Worm (Caenorhabditis elegans): ENCODE measurements around the gene scav-3.

The scav-3 gene

ce11 chrIII:12455651-12456420, 814 bp downstream of the scav-3 start (continued):
- TF ChIP-seq mes-2 (tag; optimal IDR thresholded peaks at IDR 0.05; ENCODE audit: poor library complexity, severe bottlenecking) (peak; percentile 47), spr-3 (GFP tag; optimal IDR thresholded peaks at IDR 0.05) (no peak), sdz-12 (GFP tag; optimal IDR thresholded peaks at IDR 0.05) (no peak)

ce11 chrIII:12453785-12454184, 2.9 kb downstream of the scav-3 start:
- TF ChIP-seq nhr-41 (GFP tag; IDR thresholded peaks at IDR 0.05) (no peak), aha-1 (tag) (peak; percentile 89), mes-2 (tag; optimal IDR thresholded peaks at IDR 0.05; ENCODE audit: poor library complexity, severe bottlenecking) (peak; percentile 19), pqm-1 (tag; optimal IDR thresholded peaks at IDR 0.05) (peak; percentile 75), dve-1 (tag; optimal IDR thresholded peaks at IDR 0.05; ENCODE audit: insufficient read depth) (peak; percentile 29), ceh-28 (tag; optimal IDR thresholded peaks at IDR 0.05) (peak; percentile 62), php-3 (GFP tag; IDR thresholded peaks at IDR 0.05) (peak; percentile 44), madf-5 (GFP tag; IDR thresholded peaks at IDR 0.05) (no peak), tra-1 (GFP tag; IDR thresholded peaks at IDR 0.05) (no peak), nhr-28 (tag; optimal IDR thresholded peaks at IDR 0.05) (peak; percentile 32), daf-16 (GFP tag; optimal IDR thresholded peaks at IDR 0.05) (no peak), daf-16 (tag; optimal IDR thresholded peaks at IDR 0.05) (peak; percentile 75), dmd-6 (GFP tag; IDR thresholded peaks at IDR 0.05) (peak; percentile 31), nhr-25 (tag; optimal IDR thresholded peaks at IDR 0.05; ENCODE audit: borderline replicate concordance, insufficient read depth) (no peak), hlh-30 (tag; optimal IDR thresholded peaks at IDR 0.05; ENCODE audit: insufficient read depth) (peak; percentile 2)

ce11 chrIII:12453315-12453714, 3.3 kb downstream of the scav-3 start, which contains the start of gene ani-1:
ani-1 (minus strand) TSS chrIII:12453375.
- no peak for TF ChIP-seq lin-29 (GFP tag; IDR thresholded peaks at IDR 0.05)
- TF ChIP-seq ceh-62 (tag; optimal IDR thresholded peaks at IDR 0.05): no peak
- TF ChIP-seq nhr-41 (GFP tag; IDR thresholded peaks at IDR 0.05): no peak
- peak; percentile 69 for TF ChIP-seq mes-2 (tag; optimal IDR thresholded peaks at IDR 0.05; ENCODE audit: poor library complexity, severe bottlenecking)
- TF ChIP-seq hif-1 (tag; optimal IDR thresholded peaks at IDR 0.05): peak in 1 of 2 experiments; percentile 33
- TF ChIP-seq unc-62 (GFP tag; optimal IDR thresholded peaks at IDR 0.05 in 1 of 2): no peak
- no peak for TF ChIP-seq unc-62 (tag; optimal IDR thresholded peaks at IDR 0.05)
- TF ChIP-seq Y5F2A.4 (GFP tag; optimal IDR thresholded peaks at IDR 0.05): no peak
- no peak for TF ChIP-seq zag-1 (tag; optimal IDR thresholded peaks at IDR 0.05)
- no peak for TF ChIP-seq nhr-111 (GFP tag; optimal IDR thresholded peaks at IDR 0.05)
- no peak for TF ChIP-seq aly-2 (tag; optimal IDR thresholded peaks at IDR 0.05)
- TF ChIP-seq ceh-32 (tag; optimal IDR thresholded peaks at IDR 0.05; ENCODE audit: poor library complexity): no peak
- no peak for TF ChIP-seq gei-8 (GFP tag; optimal IDR thresholded peaks at IDR 0.05)
- no peak for TF ChIP-seq nhr-10 (tag; optimal IDR thresholded peaks at IDR 0.05)
- no peak for TF ChIP-seq F10B5.3 (tag; optimal IDR thresholded peaks at IDR 0.05)
- no peak for TF ChIP-seq vab-7 (GFP tag; IDR thresholded peaks at IDR 0.05)
- TF ChIP-seq arid-1 (GFP tag; conservative IDR thresholded peaks at IDR 0.05): peak; percentile 42; the same call in 1 of the 2 replicates
- no peak for TF ChIP-seq Y48G9A.11 (GFP tag; IDR thresholded peaks at IDR 0.05)
- TF ChIP-seq aha-1 (tag): peak; percentile 81
- 0 out of 2 replicates have a peak, but pooled peaks have one; percentile 49 for TF ChIP-seq pha-4 (GFP tag; IDR thresholded peaks at IDR 0.05)
- no peak for TF ChIP-seq pha-4 (tag; optimal IDR thresholded peaks at IDR 0.05)
- TF ChIP-seq unc-39 (tag; optimal IDR thresholded peaks at IDR 0.05): no peak
- TF ChIP-seq saeg-2 (GFP tag; IDR thresholded peaks at IDR 0.05): no peak
- no peak for TF ChIP-seq php-3 (GFP tag; IDR thresholded peaks at IDR 0.05)
- peak in 1 of 2 experiments; percentile 86 for TF ChIP-seq lsy-2 (tag; optimal IDR thresholded peaks at IDR 0.05)
- TF ChIP-seq rbr-2 (tag; optimal IDR thresholded peaks at IDR 0.05): peak; percentile 36
- TF ChIP-seq nhr-6 (tag; optimal IDR thresholded peaks at IDR 0.05): peak; percentile 63
- TF ChIP-seq nhr-76 (tag; optimal IDR thresholded peaks at IDR 0.05): no peak
- no peak for TF ChIP-seq F37D6.2 (tag; optimal IDR thresholded peaks at IDR 0.05)
- TF ChIP-seq nhr-77 (tag; optimal IDR thresholded peaks at IDR 0.05): no peak
- TF ChIP-seq lim-7 (GFP tag; IDR thresholded peaks at IDR 0.05): no peak
- TF ChIP-seq D1046.2 (GFP tag; IDR thresholded peaks at IDR 0.05): no peak
- TF ChIP-seq daf-8 (GFP tag; IDR thresholded peaks at IDR 0.05): no peak
- TF ChIP-seq dmd-6 (GFP tag; IDR thresholded peaks at IDR 0.05): no peak

Data from whole organism, L4 larva.